Fruit fly (Drosophila melanogaster) whole organism, pupa: ENCODE measurements around the gene CtsB.
A peak's percentile ranks its signal among the peaks of the same experiment; 100 is the strongest.

ENCODE experiments used
- CG10348 ChIP-seq: fragments of 200-800 bp; sonication (Bioruptor generic); IDR thresholded peaks from 2 replicates; pipeline ENCODE4 v1.3.6; 2022; ENCODE audit warnings: missing biosample characterization, missing genetic modification characterization
- CG12605 ChIP-seq: fragments of 200-800 bp; sonication (Bioruptor generic); IDR thresholded peaks from 2 replicates; pipeline ENCODE4 v1.3.6; 2022; ENCODE audit warnings: missing biosample characterization, missing genetic modification characterization
- CG13204 ChIP-seq: fragments of 200-800 bp; sonication (Bioruptor generic); optimal IDR thresholded peaks from 2 replicates; lab custom pipeline; 2018; ENCODE audit warnings: missing biosample characterization, mild to moderate bottlenecking, missing genetic modification characterization, moderate library complexity
- CG15710 ChIP-seq: fragments of 200-800 bp; sonication (Bioruptor generic); optimal IDR thresholded peaks from 2 replicates; lab custom pipeline; 2018; ENCODE audit warnings: missing biosample characterization, mild to moderate bottlenecking, missing genetic modification characterization, moderate library complexity
- CG17806 ChIP-seq: fragments of 200-800 bp; sonication (Bioruptor generic); optimal IDR thresholded peaks from 2 replicates; lab custom pipeline; 2018; ENCODE audit warnings: missing biosample characterization, mild to moderate bottlenecking, missing genetic modification characterization, moderate library complexity
- CG32121 ChIP-seq: fragments of 200-800 bp; sonication (Bioruptor generic); IDR thresholded peaks from 2 replicates; pipeline ENCODE4 v1.3.6; 2022; ENCODE audit warnings: missing biosample characterization, missing genetic modification characterization
- CG34367 ChIP-seq: fragments of 200-800 bp; sonication (Bioruptor generic); optimal IDR thresholded peaks from 2 replicates; lab custom pipeline; 2018; ENCODE audit warnings: missing biosample characterization, mild to moderate bottlenecking, missing genetic modification characterization
- CG4496 ChIP-seq: fragments of 200-800 bp; sonication (Bioruptor generic); IDR thresholded peaks from 3 replicates; pipeline ENCODE4 v1.3.6; 2022; ENCODE audit warnings: missing biosample characterization, missing genetic modification characterization
- CG8159 ChIP-seq: fragments of 200-800 bp; sonication (Bioruptor generic); optimal IDR thresholded peaks from 3 replicates; lab custom pipeline; 2018; ENCODE audit warnings: missing biosample characterization, mild to moderate bottlenecking, missing genetic modification characterization, moderate library complexity
- CG8301 ChIP-seq: fragments of 200-800 bp; sonication (Bioruptor generic); optimal IDR thresholded peaks from 2 replicates; lab custom pipeline; 2018; ENCODE audit warnings: missing biosample characterization, mild to moderate bottlenecking, missing genetic modification characterization
- CG9948 ChIP-seq: fragments of 200-800 bp; sonication (Bioruptor generic); optimal IDR thresholded peaks from 2 replicates; lab custom pipeline; 2018; ENCODE audit warnings: missing biosample characterization, mild to moderate bottlenecking, missing genetic modification characterization, moderate library complexity
- D1 ChIP-seq: fragments of 200-800 bp; sonication (Bioruptor generic); optimal IDR thresholded peaks from 2 replicates; lab custom pipeline; 2018; ENCODE audit warnings: missing biosample characterization, mild to moderate bottlenecking, missing genetic modification characterization, moderate library complexity
- EcR ChIP-seq: fragments of 200-800 bp; sonication (Bioruptor generic); optimal IDR thresholded peaks from 3 replicates; lab custom pipeline; 2019; ENCODE audit warnings: missing biosample characterization, missing genetic modification characterization, mild to moderate bottlenecking, moderate library complexity, missing genetic modification reagents
- Ets98B ChIP-seq: fragments of 200-800 bp; sonication (Bioruptor generic); IDR thresholded peaks from 2 replicates; pipeline ENCODE4 v1.3.6; 2022; ENCODE audit warnings: missing biosample characterization, missing genetic modification characterization
- Pif1A ChIP-seq: fragments of 200-800 bp; sonication (Bioruptor generic); optimal IDR thresholded peaks from 3 replicates; lab custom pipeline; 2016; ENCODE audit warnings: missing biosample characterization, missing genetic modification characterization
- Pif1B ChIP-seq: fragments of 200-800 bp; sonication (Bioruptor generic); optimal IDR thresholded peaks from 3 replicates; lab custom pipeline; 2016; ENCODE audit warnings: missing biosample characterization, missing genetic modification characterization
- Snoo ChIP-seq: fragments of 200-800 bp; sonication (Bioruptor generic); optimal IDR thresholded peaks from 3 replicates; lab custom pipeline; 2017; ENCODE audit warnings: missing biosample characterization, mild to moderate bottlenecking, missing genetic modification characterization, inconsistent platforms
- fd96Ca ChIP-seq: fragments of 200-800 bp; sonication (Bioruptor generic); IDR thresholded peaks from 3 replicates; pipeline ENCODE4 v1.3.6; 2022; ENCODE audit warnings: missing biosample characterization, missing genetic modification characterization
- gl ChIP-seq: fragments of 200-800 bp; sonication (Bioruptor generic); optimal IDR thresholded peaks from 2 replicates; lab custom pipeline; 2018; ENCODE audit warnings: missing biosample characterization, mild to moderate bottlenecking, missing genetic modification characterization
- rn ChIP-seq: fragments of 200-800 bp; sonication (Bioruptor generic); IDR thresholded peaks from 2 replicates; pipeline ENCODE4 v1.3.6; 2022; ENCODE audit warnings: missing biosample characterization, missing genetic modification characterization

CtsB gene

DNA sequence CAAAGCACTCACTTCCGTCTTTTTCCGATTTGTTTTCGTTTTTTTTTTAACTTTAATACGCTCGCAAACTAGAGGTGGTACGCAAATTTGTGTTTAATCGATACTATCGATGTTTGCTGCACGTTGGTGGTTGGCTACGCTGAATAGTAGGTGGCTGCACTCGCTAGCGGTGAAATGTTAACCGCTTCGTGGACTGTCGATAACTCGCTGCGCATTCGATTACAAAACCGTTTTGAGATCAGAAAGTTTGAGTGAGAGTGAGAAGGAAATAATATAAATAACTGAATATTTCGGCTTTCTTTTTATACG, 45.8 kb downstream of the CtsB start, which contains the start of gene g:
Gene g (minus strand): TSS at position 105 of the 309 bp plus-strand sequence.
- TF ChIP-seq CG9948 (tag; lab: Kevin White, UChicago) (no peak), CG4496 (GFP tag; lab: Robert Waterston, UW) (peak; percentile 55; the same call in 2 of the 3 replicates), CG17806 (tag; lab: Kevin White, UChicago) (no peak), CG34367 (tag; lab: Kevin White, UChicago) (no peak), CG32121 (GFP tag; lab: Robert Waterston, UW) (peak; percentile 26; the same call in 1 of the 2 replicates), CG12605 (GFP tag; lab: Robert Waterston, UW) (0 out of 2 replicates have a peak, but pooled peaks have one; percentile 12)

- TF ChIP-seq Pif1B (GFP tag; lab: Kevin White, UChicago) (no peak), D1 (no peak), CG8301 (tag; lab: Kevin White, UChicago) (no peak), EcR (GFP tag; lab: Kevin White, UChicago) (no peak), CG17806 (tag; lab: Kevin White, UChicago) (no peak), rn (GFP tag; lab: Robert Waterston, UW) (no peak), Snoo (no peak), CG9948 (tag; lab: Kevin White, UChicago) (no peak), CG34367 (tag; lab: Kevin White, UChicago) (no peak), Pif1A (GFP tag; lab: Kevin White, UChicago) (no peak), fd96Ca (no peak), CG8159 (no peak), gl (tag; lab: Kevin White, UChicago) (no peak), CG10348 (GFP tag; lab: Robert Waterston, UW) (no peak)
Measured at dm6 chrX:13735322-13736173, 46.4 kb downstream of the CtsB start.

dm6 chrX:13734866-13735265, 47.1 kb downstream of the CtsB start:
- TF ChIP-seq Pif1B (GFP tag; lab: Kevin White, UChicago): no peak
- peak; percentile 52; the same call in 2 of the 3 replicates for TF ChIP-seq CG4496 (GFP tag; lab: Robert Waterston, UW)
- no peak for TF ChIP-seq CG8159
- no peak for TF ChIP-seq CG12605 (GFP tag; lab: Robert Waterston, UW)
- peak; percentile 36 for TF ChIP-seq CG9948 (tag; lab: Kevin White, UChicago)
- no peak for TF ChIP-seq CG13204 (GFP tag; lab: Kevin White, UChicago)
- peak; percentile 13 for TF ChIP-seq CG15710 (tag; lab: Kevin White, UChicago)
- TF ChIP-seq EcR (GFP tag; lab: Kevin White, UChicago): no peak
- no peak for TF ChIP-seq fd96Ca
- no peak for TF ChIP-seq D1
- TF ChIP-seq CG32121 (GFP tag; lab: Robert Waterston, UW): peak; percentile 46
- TF ChIP-seq Pif1A (GFP tag; lab: Kevin White, UChicago): no peak
- no peak for TF ChIP-seq Snoo
- TF ChIP-seq Ets98B (GFP tag; lab: Robert Waterston, UW): peak; percentile 32
- peak; percentile 8 for TF ChIP-seq CG17806 (tag; lab: Kevin White, UChicago)
- no peak for TF ChIP-seq rn (GFP tag; lab: Robert Waterston, UW)
